Worm (Caenorhabditis elegans): ENCODE measurements around the gene col-17.

- TF ChIP-seq ztf-23 (GFP tag; IDR thresholded peaks at IDR 0.05), result no peak
- TF ChIP-seq ref-1 (GFP tag; conservative IDR thresholded peaks at IDR 0.05), result no peak
- no peak for TF ChIP-seq flt-1 (GFP tag; IDR thresholded peaks at IDR 0.05)
- no peak for TF ChIP-seq med-1 (GFP tag; optimal IDR thresholded peaks at IDR 0.05; ENCODE audit: insufficient read depth)
Observed at ce11 chrII:4905331-4905730, 38.0 kb upstream of the col-17 start.
